Worm (Caenorhabditis elegans): ENCODE measurements around the gene str-74.

- no peak for TF ChIP-seq hpl-2 (GFP tag; optimal IDR thresholded peaks at IDR 0.05)
- no peak for TF ChIP-seq nhr-77 (tag; optimal IDR thresholded peaks at IDR 0.05)
- TF ChIP-seq mdl-1 (tag; optimal IDR thresholded peaks at IDR 0.05), result peak in 1 of 2 experiments; percentile 3
- TF ChIP-seq nhr-84 (tag; optimal IDR thresholded peaks at IDR 0.05), result no peak
Measured at ce11 chrX:10238146-10238749, 2.6 kb downstream of the str-74 start.
